1 fruit fly cellular context compared by ENCODE assay signal in the genomic region with DNA sequence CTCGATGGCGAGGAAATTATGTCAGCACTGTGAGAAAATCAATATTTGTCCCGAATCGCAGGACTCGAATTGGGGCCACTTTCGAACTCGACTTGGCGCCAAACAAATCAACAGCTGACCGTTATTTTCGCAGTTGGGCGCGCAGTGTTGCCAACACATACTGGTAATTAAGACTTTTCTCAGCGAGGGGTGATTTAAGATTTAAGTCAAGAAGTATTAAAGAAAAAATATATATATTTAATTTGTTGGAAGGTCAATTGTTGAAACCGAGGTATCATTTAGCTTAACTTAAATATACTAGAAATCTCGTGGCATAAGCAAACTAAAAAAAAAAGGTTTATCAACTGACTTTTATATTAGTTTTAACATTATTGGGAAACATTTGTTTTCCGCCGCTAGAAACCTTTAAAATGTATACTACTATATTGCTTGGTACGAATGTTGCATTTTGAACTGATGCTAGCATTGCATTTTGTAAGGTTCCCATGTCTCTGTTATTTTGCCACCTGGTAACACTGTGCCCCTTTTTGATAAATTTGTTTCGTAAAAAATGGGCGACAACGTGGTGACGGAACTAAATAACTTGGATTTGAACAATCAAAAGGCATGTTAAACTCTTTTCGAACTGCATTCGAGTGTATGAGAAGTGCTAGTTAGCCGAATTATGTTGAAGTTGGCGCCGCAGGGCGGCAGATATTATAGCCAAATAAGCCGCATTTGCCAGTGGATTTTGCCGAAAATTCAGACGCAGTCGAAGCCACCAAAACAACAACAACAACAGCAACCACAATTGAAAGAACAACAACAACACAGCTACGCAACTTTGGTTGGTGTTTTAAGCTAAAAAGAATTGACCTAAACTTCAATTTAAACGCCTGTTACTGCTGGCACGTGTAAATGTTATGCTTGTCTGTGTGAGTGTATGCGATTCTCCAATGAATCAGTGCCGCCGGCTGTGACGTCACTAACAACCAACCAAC.
TF ChIP-seq lines count a peak whose summit lies in the region.

Patsas (minus strand) TSS at position 55 of the 980 bp plus-strand sequence.
ThrRS (plus strand) TSS at position 521 of the 980 bp plus-strand sequence.

TF ChIP-seq in whole organism, embryonic, 481 proteins besides CTCF, POLR2A, EP300 and RAD21 (continued from another document):
- peak; percentile 92 for TF ChIP-seq Dek (tag; optimal IDR thresholded peaks at IDR 0.05; lab: Kevin White, UChicago)
- TF ChIP-seq org-1 (GFP tag; optimal IDR thresholded peaks at IDR 0.05; lab: Kevin White, UChicago): peak; percentile 55
- no peak for TF ChIP-seq eyg (GFP tag; optimal IDR thresholded peaks at IDR 0.05; lab: Kevin White, UChicago)
- peak; percentile 43 for TF ChIP-seq CG6765 (GFP tag; optimal IDR thresholded peaks at IDR 0.05; lab: Kevin White, UChicago)
- TF ChIP-seq CG17912 (GFP tag; optimal IDR thresholded peaks at IDR 0.05; lab: Kevin White, UChicago): peak; percentile 31
- peak; percentile 33; the same call in 1 of the 2 replicates for TF ChIP-seq Dref (GFP tag; IDR thresholded peaks at IDR 0.05; lab: Robert Waterston, UW)
- TF ChIP-seq gem (tag; optimal IDR thresholded peaks at IDR 0.05; lab: Kevin White, UChicago): peak; percentile 94
- TF ChIP-seq CG1024 (GFP tag; IDR thresholded peaks at IDR 0.05; lab: Robert Waterston, UW): 0 out of 2 replicates have a peak, but pooled peaks have one; percentile 38
- TF ChIP-seq CG43689 (GFP tag; IDR thresholded peaks at IDR 0.05; lab: Robert Waterston, UW): peak; percentile 68
- peak; percentile 74 for TF ChIP-seq ems (GFP tag; optimal IDR thresholded peaks at IDR 0.05; lab: Kevin White, UChicago)
- TF ChIP-seq Mrtf (GFP tag; IDR thresholded peaks at IDR 0.05; lab: Robert Waterston, UW): peak; percentile 82
- TF ChIP-seq sob (GFP tag; IDR thresholded peaks at IDR 0.05; lab: Robert Waterston, UW): peak; percentile 82
- TF ChIP-seq CG17361 (GFP tag; IDR thresholded peaks at IDR 0.05; lab: Robert Waterston, UW): peak; percentile 95
- peak; percentile 71; the same call in 2 of the 3 replicates for TF ChIP-seq ase (GFP tag; IDR thresholded peaks at IDR 0.05; lab: Robert Waterston, UW)
- TF ChIP-seq zf30C (GFP tag; optimal IDR thresholded peaks at IDR 0.05; lab: Kevin White, UChicago): no peak
- TF ChIP-seq CG10366 (GFP tag; IDR thresholded peaks at IDR 0.05; lab: Robert Waterston, UW): peak; percentile 78
- peak; percentile 81 for TF ChIP-seq B-H2 (GFP tag; optimal IDR thresholded peaks at IDR 0.05; lab: Kevin White, UChicago)
- TF ChIP-seq CG10431 (GFP tag; optimal IDR thresholded peaks at IDR 0.05; lab: Kevin White, UChicago): peak; percentile 33
- TF ChIP-seq CG17568 (GFP tag; optimal IDR thresholded peaks at IDR 0.05; lab: Kevin White, UChicago): no peak
- no peak for TF ChIP-seq corto (GFP tag; optimal IDR thresholded peaks at IDR 0.05; lab: Kevin White, UChicago)
- TF ChIP-seq Hr3 (GFP tag; optimal IDR thresholded peaks at IDR 0.05; lab: Kevin White, UChicago): peak; percentile 90
- TF ChIP-seq CG14667 (GFP tag; IDR thresholded peaks at IDR 0.05; lab: Robert Waterston, UW): peak; percentile 81
- TF ChIP-seq CG16863 (GFP tag; optimal IDR thresholded peaks at IDR 0.05; lab: Kevin White, UChicago): peak; percentile 55
- TF ChIP-seq CG18262 (tag; optimal IDR thresholded peaks at IDR 0.05; lab: Kevin White, UChicago): peak; percentile 84
- peak; percentile 78 for TF ChIP-seq zfh1 (GFP tag; IDR thresholded peaks at IDR 0.05; lab: Robert Waterston, UW)
- TF ChIP-seq HHEX (GFP tag; optimal IDR thresholded peaks at IDR 0.05; lab: Kevin White, UChicago): peak; percentile 81
- TF ChIP-seq CkIIα-i1 (GFP tag; IDR thresholded peaks at IDR 0.05; lab: Robert Waterston, UW): no peak
- TF ChIP-seq Myb (GFP tag; optimal IDR thresholded peaks at IDR 0.05; lab: Kevin White, UChicago): peak; percentile 66
- no peak; the same call in 1 of the 2 replicates for TF ChIP-seq Ravus (GFP tag; IDR thresholded peaks at IDR 0.05; lab: Robert Waterston, UW)
- TF ChIP-seq CG11247 (GFP tag; IDR thresholded peaks at IDR 0.05; lab: Robert Waterston, UW): peak; percentile 70
- TF ChIP-seq CG12942 (GFP tag; optimal IDR thresholded peaks at IDR 0.05; lab: Kevin White, UChicago): peak; percentile 86
- TF ChIP-seq CG9437 (GFP tag; optimal IDR thresholded peaks at IDR 0.05; lab: Kevin White, UChicago): peak; percentile 72
- TF ChIP-seq Max (GFP tag; optimal IDR thresholded peaks at IDR 0.05; lab: Kevin White, UChicago): peak; percentile 82
- peak; percentile 82 for TF ChIP-seq CG30431 (GFP tag; optimal IDR thresholded peaks at IDR 0.05; lab: Kevin White, UChicago)
- peak; percentile 83 for TF ChIP-seq CG15601 (tag; optimal IDR thresholded peaks at IDR 0.05; lab: Kevin White, UChicago)
- TF ChIP-seq CG4328 (GFP tag; optimal IDR thresholded peaks at IDR 0.05; lab: Kevin White, UChicago): peak; percentile 71
- TF ChIP-seq Scr (GFP tag; IDR thresholded peaks at IDR 0.05; lab: Robert Waterston, UW; ENCODE audit: partially characterized antibody): no peak
- TF ChIP-seq HLHmδ (GFP tag; optimal IDR thresholded peaks at IDR 0.05; lab: Kevin White, UChicago): no peak
- no peak for TF ChIP-seq jing (GFP tag; optimal IDR thresholded peaks at IDR 0.05; lab: Kevin White, UChicago)
- TF ChIP-seq sima (GFP tag; optimal IDR thresholded peaks at IDR 0.05; lab: Kevin White, UChicago): peak; percentile 36
